Worm (Caenorhabditis elegans) whole organism, L3 larva: ENCODE data around the gene F10G7.5.
"Not testable (repeated sequence)": the region's sequence is repeated elsewhere in the genome, so short reads cannot be mapped to it uniquely, and the experiment has no call there.

Source experiments
- aly-2 ChIP-seq: fragments of 150-350 bp; optimal IDR thresholded peaks from 2 replicates; lab custom pipeline; 2014; ENCODE audit warnings: missing biosample characterization, missing genetic modification characterization
- ceh-28 ChIP-seq: fragments of 150-350 bp; optimal IDR thresholded peaks from 2 replicates; lab custom pipeline; 2014; ENCODE audit warnings: missing biosample characterization, missing genetic modification reagents, missing genetic modification characterization
- daf-12 ChIP-seq: fragments of 150-350 bp; optimal IDR thresholded peaks from 2 replicates; lab custom pipeline; 2014; ENCODE audit warnings: missing biosample characterization, missing genetic modification reagents, missing genetic modification characterization
- egl-27 ChIP-seq: sonication (generic microtip); optimal IDR thresholded peaks from 4 replicates; lab custom pipeline; 2017; ENCODE audit warnings: missing biosample characterization, missing genetic modification reagents, missing genetic modification characterization
- hmg-11 ChIP-seq: sonication (generic microtip); optimal IDR thresholded peaks from 2 replicates; lab custom pipeline; 2016; ENCODE audit warnings: missing genetic modification characterization, missing compliant biosample characterization
- pqm-1 ChIP-seq: fragments of 150-350 bp; optimal IDR thresholded peaks from 2 replicates; lab custom pipeline; 2017; ENCODE audit warnings: missing biosample characterization, missing genetic modification characterization, inconsistent platforms
- unc-39 ChIP-seq: sonication (generic microtip); optimal IDR thresholded peaks from 4 replicates; lab custom pipeline; 2017; ENCODE audit warnings: missing biosample characterization, missing genetic modification characterization
- ztf-11 ChIP-seq: fragments of 150-350 bp; optimal IDR thresholded peaks from 2 replicates; lab custom pipeline; 2014; ENCODE audit warnings: missing biosample characterization, missing genetic modification characterization

ce11 chrII:4701482-4702119, 8.4 kb downstream of the F10G7.5 start, which contains the start of gene unc-85:
- TF ChIP-seq ztf-11 (tag; lab: Kevin White, UChicago); aly-2 (tag; lab: Kevin White, UChicago); unc-39 (tag; lab: Kevin White, UChicago); daf-12 (tag; lab: Kevin White, UChicago); pqm-1 (tag; lab: Kevin White, UChicago); egl-27: not testable (repeated sequence)
- TF ChIP-seq hmg-11 (tag; lab: Kevin White, UChicago) (peak; percentile 48), ceh-28 (tag; lab: Kevin White, UChicago) (peak; percentile 63)
